Fruit fly (Drosophila melanogaster): ENCODE measurements around the gene mRpL39.

DNA sequence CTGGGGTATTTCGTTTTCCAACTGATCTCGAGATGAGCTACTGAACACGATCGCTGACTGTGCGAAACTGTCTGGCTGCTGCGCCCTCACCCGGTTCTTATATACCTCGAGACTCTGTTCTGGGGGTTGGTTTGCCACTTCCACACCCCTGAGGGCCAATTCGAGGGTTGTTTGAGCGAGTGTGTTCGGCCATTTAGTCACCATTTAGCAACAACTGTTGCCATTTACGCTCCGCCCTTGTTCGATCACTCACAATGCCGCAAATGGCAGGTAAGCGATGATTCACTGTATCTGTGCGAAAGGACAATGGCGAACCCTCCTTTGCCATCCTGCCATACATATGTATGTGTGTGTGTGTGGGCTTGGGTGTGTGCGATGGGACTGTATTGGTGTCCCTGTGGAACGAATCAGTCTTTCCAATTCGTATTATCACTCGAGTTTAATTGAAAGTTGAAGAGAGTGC lies 44.4 kb upstream of the mRpL39 start, which contains the start of gene ind:
- TF ChIP-seq pan (optimal IDR thresholded peaks at IDR 0.05) = no peak
- TF ChIP-seq psq (optimal IDR thresholded peaks at IDR 0.05) = no peak
